Worm (Caenorhabditis elegans) whole organism, late embryonic: ENCODE results near the gene F15D4.5.

Experiments used
- F13H6.1 ChIP-seq: sonication (generic microtip); optimal IDR thresholded peaks from 2 replicates; lab custom pipeline; 2016; ENCODE audit warnings: missing genetic modification characterization, missing compliant biosample characterization
- ceh-18 ChIP-seq: sonication (generic microtip); optimal IDR thresholded peaks from 2 replicates; lab custom pipeline; 2016; ENCODE audit warnings: missing genetic modification characterization, missing compliant biosample characterization
- ceh-22 ChIP-seq: sonication (generic microtip); optimal IDR thresholded peaks from 2 replicates; lab custom pipeline; 2017; ENCODE audit warnings: missing biosample characterization, missing genetic modification characterization
- ceh-24 ChIP-seq: sonication (generic microtip); optimal IDR thresholded peaks from 2 replicates; lab custom pipeline; 2016; ENCODE audit warnings: mild to moderate bottlenecking, missing genetic modification characterization, missing compliant biosample characterization
- ceh-30 ChIP-seq: fragments of 150-350 bp; optimal IDR thresholded peaks from 2 replicates; lab custom pipeline; 2014; ENCODE audit warnings: missing biosample characterization, missing genetic modification characterization
- ceh-31 ChIP-seq: sonication (generic microtip); optimal IDR thresholded peaks from 2 replicates; lab custom pipeline; 2016; ENCODE audit warnings: missing genetic modification characterization, missing compliant biosample characterization
- ceh-34 ChIP-seq: sonication (generic microtip); optimal IDR thresholded peaks from 2 replicates; lab custom pipeline; 2016; ENCODE audit warnings: mild to moderate bottlenecking, missing genetic modification characterization, missing compliant biosample characterization
- ceh-48 ChIP-seq: sonication (generic microtip); optimal IDR thresholded peaks from 2 replicates; lab custom pipeline; 2016; ENCODE audit warnings: missing genetic modification characterization, inconsistent platforms, missing compliant biosample characterization
- che-1 ChIP-seq: sonication (generic microtip); optimal IDR thresholded peaks from 2 replicates; lab custom pipeline; 2016; ENCODE audit warnings: mild to moderate bottlenecking, missing genetic modification characterization, missing compliant biosample characterization
- ets-4 ChIP-seq: sonication (generic microtip); optimal IDR thresholded peaks from 2 replicates; lab custom pipeline; 2016; ENCODE audit warnings: missing genetic modification characterization, missing compliant biosample characterization
- gmeb-2 ChIP-seq: sonication (generic microtip); optimal IDR thresholded peaks from 2 replicates; lab custom pipeline; 2016; ENCODE audit warnings: missing genetic modification characterization, inconsistent platforms, missing compliant biosample characterization
- hlh-15 ChIP-seq: sonication (generic microtip); optimal IDR thresholded peaks from 2 replicates; lab custom pipeline; 2016; ENCODE audit warnings: missing genetic modification characterization, missing compliant biosample characterization
- hlh-30 ChIP-seq: sonication (generic microtip); optimal IDR thresholded peaks from 2 replicates; lab custom pipeline; 2017; ENCODE audit warnings: antibody characterized with exemption, missing genetic modification characterization, missing compliant biosample characterization; ENCODE audit not compliant: insufficient read depth
- hlh-8 ChIP-seq: sonication (generic microtip); optimal IDR thresholded peaks from 2 replicates; lab custom pipeline; 2016; ENCODE audit warnings: missing genotype, missing genetic modification characterization, missing compliant biosample characterization
- lim-6 ChIP-seq: sonication (generic microtip); optimal IDR thresholded peaks from 2 replicates; lab custom pipeline; 2016; ENCODE audit warnings: missing genetic modification characterization, missing compliant biosample characterization
- lin-11 ChIP-seq: fragments of 200-800 bp; sonication (Bioruptor generic); optimal IDR thresholded peaks from 2 replicates; lab custom pipeline; 2018; ENCODE audit warnings: mild to moderate bottlenecking, missing genetic modification characterization, missing compliant biosample characterization
- mec-3 ChIP-seq: sonication (generic microtip); optimal IDR thresholded peaks from 2 replicates; lab custom pipeline; 2016; ENCODE audit warnings: borderline replicate concordance, missing genetic modification characterization, missing compliant biosample characterization
- nfya-1 ChIP-seq: sonication (generic microtip); optimal IDR thresholded peaks from 2 replicates; lab custom pipeline; 2017; ENCODE audit warnings: missing genetic modification characterization, mild to moderate bottlenecking, missing compliant biosample characterization, antibody characterized with exemption, moderate library complexity
- nhr-11 ChIP-seq: fragments of 150-350 bp; optimal IDR thresholded peaks from 2 replicates; lab custom pipeline; 2014; ENCODE audit warnings: missing biosample characterization, missing genetic modification characterization
- npax-4 ChIP-seq: sonication (generic microtip); optimal IDR thresholded peaks from 2 replicates; lab custom pipeline; 2016; ENCODE audit warnings: missing genetic modification characterization, missing compliant biosample characterization
- odd-2 ChIP-seq: sonication (generic microtip); optimal IDR thresholded peaks from 2 replicates; lab custom pipeline; 2017; ENCODE audit warnings: antibody characterized with exemption, mild to moderate bottlenecking, missing genetic modification characterization, missing compliant biosample characterization
- pha-2 ChIP-seq: sonication (generic microtip); optimal IDR thresholded peaks from 2 replicates; lab custom pipeline; 2017; ENCODE audit warnings: mild to moderate bottlenecking, missing genetic modification characterization, missing compliant biosample characterization
- pha-4 ChIP-seq: fragments of 150-350 bp; optimal IDR thresholded peaks from 2 replicates; lab custom pipeline; 2018; ENCODE audit warnings: missing biosample characterization, missing genetic modification reagents, missing genetic modification characterization
- pros-1 ChIP-seq: fragments of 150-350 bp; optimal IDR thresholded peaks from 2 replicates; lab custom pipeline; 2014; ENCODE audit warnings: missing biosample characterization, missing genetic modification reagents, missing genetic modification characterization
- rnt-1 ChIP-seq: sonication (generic microtip); optimal IDR thresholded peaks from 2 replicates; lab custom pipeline; 2016; ENCODE audit warnings: missing genetic modification characterization, missing compliant biosample characterization
- sdc-2 ChIP-seq: sonication (generic microtip); optimal IDR thresholded peaks from 2 replicates; lab custom pipeline; 2016; ENCODE audit warnings: missing genotype, missing genetic modification characterization, missing compliant biosample characterization
- sox-2 ChIP-seq: fragments of 200-800 bp; sonication (Bioruptor generic); IDR thresholded peaks from 2 replicates; pipeline ENCODE4 v1.3.6; 2022; ENCODE audit warnings: missing genetic modification reagents, missing genetic modification characterization, missing compliant biosample characterization
- sox-4 ChIP-seq: sonication (generic microtip); optimal IDR thresholded peaks from 2 replicates; lab custom pipeline; 2017; ENCODE audit warnings: mild to moderate bottlenecking, missing genetic modification characterization, inconsistent platforms, missing compliant biosample characterization
- tbx-7 ChIP-seq: sonication (generic microtip); optimal IDR thresholded peaks from 2 replicates; lab custom pipeline; 2016; ENCODE audit warnings: missing genotype, missing genetic modification characterization, missing compliant biosample characterization
- unc-42 ChIP-seq: sonication (generic microtip); optimal IDR thresholded peaks from 2 replicates; lab custom pipeline; 2016; ENCODE audit warnings: missing genotype, missing genetic modification characterization, missing compliant biosample characterization
- zip-5 ChIP-seq: sonication (generic microtip); optimal IDR thresholded peaks from 2 replicates; lab custom pipeline; 2016; ENCODE audit warnings: missing genetic modification characterization, missing compliant biosample characterization

F15D4.5 gene

DNA sequence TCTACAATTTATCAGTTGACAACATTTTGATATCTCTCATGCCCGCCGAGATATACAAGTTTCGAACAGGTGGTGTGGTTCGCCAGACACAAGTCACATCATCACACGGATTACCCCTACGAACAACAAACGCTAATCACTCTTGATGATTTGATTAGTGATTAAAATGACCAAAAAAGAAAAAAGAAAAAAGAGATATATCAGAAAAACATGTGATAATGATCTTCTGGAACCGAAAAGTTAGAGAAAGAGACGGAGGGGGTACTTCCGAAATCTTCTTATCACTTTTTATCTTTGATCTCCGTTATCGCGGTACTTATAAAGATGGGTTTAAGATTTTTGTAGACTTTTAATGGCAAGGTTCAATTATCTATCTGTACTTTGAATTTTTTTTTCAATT, 47.7 kb downstream of the F15D4.5 start:
- TF ChIP-seq zip-5 (tag; lab: Kevin White, UChicago) = no peak
- TF ChIP-seq ceh-22 (tag; lab: Kevin White, UChicago) = no peak
- no peak for TF ChIP-seq ceh-30 (tag; lab: Kevin White, UChicago)
- TF ChIP-seq ceh-34 = no peak
- no peak for TF ChIP-seq sox-4 (tag; lab: Kevin White, UChicago)
- TF ChIP-seq unc-42 (tag; lab: Kevin White, UChicago) = no peak
- no peak for TF ChIP-seq gmeb-2 (tag; lab: Kevin White, UChicago)
- TF ChIP-seq lim-6 (tag; lab: Kevin White, UChicago) = no peak
- TF ChIP-seq hlh-30 = no peak
- no peak for TF ChIP-seq hlh-15 (tag; lab: Kevin White, UChicago)
- TF ChIP-seq ceh-31 (tag; lab: Kevin White, UChicago) = no peak
- no peak for TF ChIP-seq mec-3
- no peak for TF ChIP-seq che-1
- TF ChIP-seq nhr-11 (tag; lab: Kevin White, UChicago) = no peak
- TF ChIP-seq odd-2 = no peak
- TF ChIP-seq ceh-24 (tag; lab: Kevin White, UChicago) = no peak

DNA sequence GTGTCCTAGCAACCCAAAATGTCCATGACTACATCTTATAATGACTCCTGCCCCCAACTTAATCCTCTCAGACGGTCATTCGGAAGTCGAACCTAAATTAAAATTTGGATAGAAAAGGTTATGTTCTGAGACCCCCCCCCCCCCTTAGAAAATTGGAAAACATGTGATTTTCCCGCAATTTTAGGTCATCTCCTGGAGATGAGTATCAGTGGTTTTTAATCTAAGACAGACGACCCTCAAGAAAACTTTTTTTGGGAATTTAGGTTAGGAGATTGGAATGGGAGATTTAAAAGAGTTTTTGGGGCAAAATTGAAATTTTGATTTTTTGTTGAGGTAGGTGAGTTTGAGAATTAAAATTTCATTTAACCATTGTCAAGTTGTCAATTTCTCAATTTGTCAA, 48.3 kb downstream of the F15D4.5 start:
- TF ChIP-seq rnt-1 (no peak), lin-11 (no peak), hlh-8 (tag; lab: Kevin White, UChicago) (no peak), F13H6.1 (no peak), ets-4 (tag; lab: Kevin White, UChicago) (no peak), ceh-18 (tag; lab: Kevin White, UChicago) (no peak), gmeb-2 (tag; lab: Kevin White, UChicago) (no peak), nfya-1 (tag; lab: Kevin White, UChicago) (no peak), sox-2 (GFP tag; lab: Robert Waterston, UW) (no peak), odd-2 (no peak), nhr-11 (tag; lab: Kevin White, UChicago) (no peak), ceh-48 (tag; lab: Kevin White, UChicago) (no peak), hlh-15 (tag; lab: Kevin White, UChicago) (no peak), sdc-2 (tag; lab: Kevin White, UChicago) (no peak), sox-4 (tag; lab: Kevin White, UChicago) (no peak), npax-4 (no peak), pha-2 (tag; lab: Kevin White, UChicago) (no peak)

DNA sequence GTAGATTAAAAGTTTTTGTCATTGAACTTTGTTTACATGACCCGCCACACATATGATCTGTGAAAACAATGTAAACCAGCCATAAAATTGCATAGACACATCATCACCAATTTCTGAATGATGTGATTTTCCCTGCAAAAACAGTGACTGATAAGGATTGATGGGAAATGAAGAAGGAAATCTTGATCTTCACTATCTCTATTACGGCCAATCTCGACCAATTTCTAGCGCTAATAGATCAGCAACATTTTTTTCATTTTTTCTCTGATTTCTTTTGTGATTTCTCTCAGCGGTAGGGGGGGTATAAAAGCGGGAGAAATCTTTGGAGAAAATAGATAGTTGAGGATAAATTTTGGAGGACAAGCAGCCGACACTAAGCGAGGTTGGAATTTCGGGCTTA, 52.1 kb downstream of the F15D4.5 start:
- no peak for TF ChIP-seq pha-4 (tag; lab: Kevin White, UChicago)
- no peak for TF ChIP-seq rnt-1
- no peak for TF ChIP-seq tbx-7 (tag; lab: Kevin White, UChicago)
- TF ChIP-seq pros-1 (tag; lab: Kevin White, UChicago) = no peak
